Fruit fly (Drosophila melanogaster) whole organism, pupa: Measurements from ENCODE around the gene aph-1.

ENCODE experiments used
- CG10348 ChIP-seq: fragments of 200-800 bp; sonication (Bioruptor generic); IDR thresholded peaks from 2 replicates; pipeline ENCODE4 v1.3.6; 2022; ENCODE audit warnings: missing biosample characterization, missing genetic modification characterization
- CG12605 ChIP-seq: fragments of 200-800 bp; sonication (Bioruptor generic); IDR thresholded peaks from 2 replicates; pipeline ENCODE4 v1.3.6; 2022; ENCODE audit warnings: missing biosample characterization, missing genetic modification characterization
- CG15710 ChIP-seq: fragments of 200-800 bp; sonication (Bioruptor generic); optimal IDR thresholded peaks from 2 replicates; lab custom pipeline; 2018; ENCODE audit warnings: missing biosample characterization, mild to moderate bottlenecking, missing genetic modification characterization, moderate library complexity
- CG32121 ChIP-seq: fragments of 200-800 bp; sonication (Bioruptor generic); IDR thresholded peaks from 2 replicates; pipeline ENCODE4 v1.3.6; 2022; ENCODE audit warnings: missing biosample characterization, missing genetic modification characterization
- CG34367 ChIP-seq: fragments of 200-800 bp; sonication (Bioruptor generic); optimal IDR thresholded peaks from 2 replicates; lab custom pipeline; 2018; ENCODE audit warnings: missing biosample characterization, mild to moderate bottlenecking, missing genetic modification characterization
- D1 ChIP-seq: fragments of 200-800 bp; sonication (Bioruptor generic); optimal IDR thresholded peaks from 2 replicates; lab custom pipeline; 2018; ENCODE audit warnings: missing biosample characterization, mild to moderate bottlenecking, missing genetic modification characterization, moderate library complexity
- EcR ChIP-seq: fragments of 200-800 bp; sonication (Bioruptor generic); optimal IDR thresholded peaks from 3 replicates; lab custom pipeline; 2019; ENCODE audit warnings: missing biosample characterization, missing genetic modification characterization, mild to moderate bottlenecking, moderate library complexity, missing genetic modification reagents
- Snoo ChIP-seq: fragments of 200-800 bp; sonication (Bioruptor generic); optimal IDR thresholded peaks from 3 replicates; lab custom pipeline; 2017; ENCODE audit warnings: missing biosample characterization, mild to moderate bottlenecking, missing genetic modification characterization, inconsistent platforms
- fd96Ca ChIP-seq: fragments of 200-800 bp; sonication (Bioruptor generic); IDR thresholded peaks from 3 replicates; pipeline ENCODE4 v1.3.6; 2022; ENCODE audit warnings: missing biosample characterization, missing genetic modification characterization

dm6 chr2L:2727812-2728211 is 38.2 kb upstream of the aph-1 start:
- TF ChIP-seq CG34367 (tag; lab: Kevin White, UChicago) (no peak), D1 (tag; lab: Kevin White, UChicago) (no peak), CG10348 (GFP tag; lab: Robert Waterston, UW) (no peak), CG32121 (no peak), CG12605 (peak; percentile 43; the same call in 1 of the 2 replicates), fd96Ca (GFP tag; lab: Robert Waterston, UW) (no peak), EcR (GFP tag; lab: Kevin White, UChicago) (no peak), CG15710 (tag; lab: Kevin White, UChicago) (peak; percentile 8), Snoo (no peak)
